Fruit fly (Drosophila melanogaster) S2 (cell line): ENCODE results near the gene CG4887.

Experiments used
- CG8478 ChIP-seq: fragments of >200 bp; optimal IDR thresholded peaks from 2 replicates; lab custom pipeline; 2018
- CTCF ChIP-seq, 2 experiments: fragments of >200 bp; optimal IDR thresholded peaks; 2 replicates each; lab custom pipeline; 2018

dm6 chr2L:1125437-1125836 is 47.4 kb upstream of the CG4887 start:
- no peak for TF ChIP-seq CG8478
- TF ChIP-seq CTCF (optimal IDR thresholded peaks at IDR 0.05; lab: Kevin White, UChicago): no peak
